Worm (Caenorhabditis elegans) whole organism, L4 larva: ENCODE data around the gene sumv-1.
A peak's percentile ranks its signal among the peaks of the same experiment; 100 is the strongest.

Experiments
- F37D6.2 ChIP-seq: sonication (generic microtip); optimal IDR thresholded peaks from 2 replicates; lab custom pipeline; 2016; ENCODE audit warnings: mild to moderate bottlenecking, missing genetic modification characterization, missing compliant biosample characterization
- Y75B8A.6 ChIP-seq: fragments of 200-800 bp; sonication (Bioruptor generic); IDR thresholded peaks from 2 replicates; pipeline ENCODE4 v1.3.6; 2022; ENCODE audit warnings: missing genetic modification reagents, missing genetic modification characterization, missing compliant biosample characterization
- ZK337.2 ChIP-seq: fragments of 200-800 bp; sonication (Bioruptor generic); IDR thresholded peaks from 2 replicates; pipeline ENCODE4 v1.3.6; 2022; ENCODE audit warnings: missing genetic modification reagents, missing genetic modification characterization, missing compliant biosample characterization
- aha-1 ChIP-seq: fragments of 150-350 bp; peaks from one replicate; lab custom pipeline; 2014; ENCODE audit warnings: missing biosample characterization, missing genetic modification characterization
- ceh-44 ChIP-seq: fragments of 200-800 bp; sonication (Bioruptor generic); IDR thresholded peaks from 2 replicates; pipeline ENCODE4 v1.3.6; 2022; ENCODE audit warnings: missing genetic modification reagents, missing genetic modification characterization, missing compliant biosample characterization
- ces-1 ChIP-seq: fragments of 150-350 bp; sonication (generic microtip); optimal IDR thresholded peaks from 4 replicates; lab custom pipeline; 2014; ENCODE audit warnings: missing biosample characterization, missing genetic modification reagents, missing genetic modification characterization
- daf-16 ChIP-seq, 3 experiments: sonication (generic microtip); optimal IDR thresholded peaks; 2 replicates each; lab custom pipeline; 2016 to 2017; ENCODE audit warnings: missing genetic modification characterization in 3 of 3, missing genetic modification reagents in 3 of 3, mild to moderate bottlenecking in 2 of 3, missing compliant biosample characterization in 2 of 3, missing biosample characterization in 1 of 3, moderate library complexity in 1 of 3
- daf-19 ChIP-seq: fragments of 200-800 bp; sonication (Bioruptor generic); conservative IDR thresholded peaks from 2 replicates; pipeline ENCODE4 v1.3.6; 2022; ENCODE audit warnings: missing genetic modification characterization, missing compliant biosample characterization
- daf-8 ChIP-seq: fragments of 200-800 bp; sonication (Bioruptor generic); IDR thresholded peaks from 2 replicates; pipeline ENCODE4 v1.3.6; 2022; ENCODE audit warnings: missing genetic modification characterization, missing compliant biosample characterization
- dmd-6 ChIP-seq: fragments of 200-800 bp; sonication (Bioruptor generic); IDR thresholded peaks from 2 replicates; pipeline ENCODE4 v1.3.6; 2022; ENCODE audit warnings: missing genetic modification reagents, missing genetic modification characterization, missing compliant biosample characterization
- dmd-8 ChIP-seq: fragments of 200-800 bp; sonication (Bioruptor generic); IDR thresholded peaks from 2 replicates; pipeline ENCODE4 v1.3.6; 2022; ENCODE audit warnings: missing genetic modification characterization, missing compliant biosample characterization
- dmd-9 ChIP-seq: fragments of 200-800 bp; sonication (Bioruptor generic); IDR thresholded peaks from 2 replicates; pipeline ENCODE4 v1.3.6; 2022; ENCODE audit warnings: missing genetic modification reagents, missing genetic modification characterization, missing compliant biosample characterization
- dpl-1 ChIP-seq: fragments of 150-350 bp; optimal IDR thresholded peaks from 2 replicates; lab custom pipeline; 2014; ENCODE audit warnings: missing biosample characterization, missing genetic modification reagents, missing genetic modification characterization
- gei-8 ChIP-seq: fragments of 200-800 bp; sonication (Bioruptor generic); optimal IDR thresholded peaks from 2 replicates; lab custom pipeline; 2018; ENCODE audit warnings: mild to moderate bottlenecking, missing genetic modification characterization, missing compliant biosample characterization
- hmg-1.1 ChIP-seq: fragments of 200-800 bp; sonication (Bioruptor generic); IDR thresholded peaks from 2 replicates; pipeline ENCODE4 v1.3.6; 2022; ENCODE audit warnings: missing genetic modification reagents, missing genetic modification characterization, missing compliant biosample characterization
- jun-1 ChIP-seq: fragments of 150-350 bp; optimal IDR thresholded peaks from 2 replicates; lab custom pipeline; 2014; ENCODE audit warnings: missing biosample characterization, missing genetic modification reagents, missing genetic modification characterization
- lin-1 ChIP-seq: fragments of 200-800 bp; sonication (Bioruptor generic); IDR thresholded peaks from 2 replicates; pipeline ENCODE4 v1.3.6; 2022; ENCODE audit warnings: missing genetic modification reagents, missing genetic modification characterization, missing compliant biosample characterization
- lin-13 ChIP-seq: fragments of 150-350 bp; optimal IDR thresholded peaks from 2 replicates; lab custom pipeline; 2014; ENCODE audit warnings: missing biosample characterization, missing genetic modification reagents, missing genetic modification characterization
- lin-39 ChIP-seq: fragments of 150-350 bp; optimal IDR thresholded peaks from 2 replicates; lab custom pipeline; 2014; ENCODE audit warnings: missing biosample characterization, missing genetic modification reagents, missing genetic modification characterization
- madf-5 ChIP-seq, 2 experiments: fragments of 200-800 bp; sonication (Bioruptor generic); IDR thresholded peaks; 2 replicates each; pipeline ENCODE4 v1.3.6; 2022; ENCODE audit warnings: missing compliant biosample characterization in 2 of 2, missing genetic modification characterization in 2 of 2
- madf-9 ChIP-seq: fragments of 200-800 bp; sonication (Bioruptor generic); conservative IDR thresholded peaks from 2 replicates; pipeline ENCODE4 v1.3.6; 2022; ENCODE audit warnings: missing genetic modification reagents, missing genetic modification characterization, missing compliant biosample characterization
- mdt-29 ChIP-seq: fragments of 200-800 bp; sonication (Bioruptor generic); IDR thresholded peaks from 2 replicates; pipeline ENCODE4 v1.3.6; 2022; ENCODE audit warnings: missing genetic modification reagents, missing genetic modification characterization, missing compliant biosample characterization
- mep-1 ChIP-seq: fragments of 150-350 bp; sonication (generic microtip); optimal IDR thresholded peaks from 3 replicates; lab custom pipeline; 2014; ENCODE audit warnings: missing biosample characterization, missing genetic modification characterization
- mes-2 ChIP-seq: sonication (generic microtip); optimal IDR thresholded peaks from 2 replicates; lab custom pipeline; 2016; ENCODE audit warnings: missing genotype, mild to moderate bottlenecking, missing genetic modification characterization, missing compliant biosample characterization; ENCODE audit not compliant: poor library complexity, severe bottlenecking
- mxl-2 ChIP-seq: fragments of 200-800 bp; sonication (Bioruptor generic); conservative IDR thresholded peaks from 2 replicates; pipeline ENCODE4 v1.3.6; 2022; ENCODE audit warnings: missing genetic modification reagents, missing genetic modification characterization, missing compliant biosample characterization
- mxl-3 ChIP-seq: fragments of 200-800 bp; sonication (Bioruptor generic); optimal IDR thresholded peaks from 2 replicates; lab custom pipeline; 2018; ENCODE audit warnings: mild to moderate bottlenecking, missing genetic modification characterization, missing compliant biosample characterization
- nhr-11 ChIP-seq: fragments of 150-350 bp; optimal IDR thresholded peaks from 2 replicates; lab custom pipeline; 2014; ENCODE audit warnings: missing biosample characterization, missing genetic modification characterization
- nhr-28 ChIP-seq: fragments of 150-350 bp; optimal IDR thresholded peaks from 2 replicates; lab custom pipeline; 2014; ENCODE audit warnings: missing biosample characterization, missing genetic modification characterization
- nhr-42 ChIP-seq: fragments of 200-800 bp; sonication (Bioruptor generic); IDR thresholded peaks from 2 replicates; pipeline ENCODE4 v1.3.6; 2022; ENCODE audit warnings: missing genetic modification characterization, missing compliant biosample characterization
- nhr-48 ChIP-seq: sonication (generic microtip); optimal IDR thresholded peaks from 2 replicates; lab custom pipeline; 2016; ENCODE audit warnings: mild to moderate bottlenecking, missing genetic modification characterization, missing compliant biosample characterization
- nhr-6 ChIP-seq: fragments of 150-350 bp; optimal IDR thresholded peaks from 2 replicates; lab custom pipeline; 2014; ENCODE audit warnings: missing biosample characterization, missing genetic modification characterization
- pha-4 ChIP-seq, 2 experiments: fragments of 150-350 bp in 1 of 2; fragments of 200-800 bp in 1 of 2; sonication (Bioruptor generic) in 1 of 2; IDR thresholded peaks in 1 of 2; optimal IDR thresholded peaks in 1 of 2; 2 replicates each; pipeline versions ENCODE4 v1.3.6 to Lab custom; 2014 to 2022; ENCODE audit warnings: missing genetic modification characterization in 2 of 2, missing genetic modification reagents in 2 of 2, missing biosample characterization in 1 of 2, missing compliant biosample characterization in 1 of 2
- pqm-1 ChIP-seq: sonication (generic microtip); optimal IDR thresholded peaks from 2 replicates; lab custom pipeline; 2017; ENCODE audit warnings: missing biosample characterization, missing genetic modification characterization
- rbr-2 ChIP-seq: sonication (generic microtip); optimal IDR thresholded peaks from 2 replicates; lab custom pipeline; 2016; ENCODE audit warnings: missing genotype, missing genetic modification characterization, missing compliant biosample characterization
- saeg-2 ChIP-seq: fragments of 200-800 bp; sonication (Bioruptor generic); IDR thresholded peaks from 2 replicates; pipeline ENCODE4 v1.3.6; 2022; ENCODE audit warnings: missing genetic modification reagents, missing genetic modification characterization, missing compliant biosample characterization
- set-16 ChIP-seq: fragments of 200-800 bp; sonication (Bioruptor generic); IDR thresholded peaks from 2 replicates; pipeline ENCODE4 v1.3.6; 2022; ENCODE audit warnings: missing genetic modification reagents, missing genetic modification characterization, missing compliant biosample characterization
- skn-1 ChIP-seq: fragments of 150-350 bp; optimal IDR thresholded peaks from 2 replicates; lab custom pipeline; 2014; ENCODE audit warnings: missing biosample characterization, missing genetic modification characterization
- spr-3 ChIP-seq: fragments of 200-800 bp; sonication (Bioruptor generic); optimal IDR thresholded peaks from 2 replicates; lab custom pipeline; 2018; ENCODE audit warnings: mild to moderate bottlenecking, missing genetic modification characterization, missing compliant biosample characterization
- tra-1 ChIP-seq: fragments of 200-800 bp; sonication (Bioruptor generic); IDR thresholded peaks from 2 replicates; pipeline ENCODE4 v1.3.6; 2022; ENCODE audit warnings: missing genetic modification reagents, missing genetic modification characterization, missing compliant biosample characterization
- zfp-3 ChIP-seq: fragments of 200-800 bp; sonication (Bioruptor generic); conservative IDR thresholded peaks from 2 replicates; pipeline ENCODE4 v1.3.6; 2022; ENCODE audit warnings: missing genetic modification reagents, missing genetic modification characterization, missing compliant biosample characterization
- zip-2 ChIP-seq: fragments of 150-350 bp; optimal IDR thresholded peaks from 2 replicates; lab custom pipeline; 2014; ENCODE audit warnings: missing biosample characterization, missing genetic modification characterization

The sumv-1 gene

ce11 chrIII:5222777-5223176, 31.2 kb downstream of the sumv-1 start:
- TF ChIP-seq pha-4 (GFP tag; IDR thresholded peaks at IDR 0.05; lab: Robert Waterston, UW), result no peak
- TF ChIP-seq pha-4 (tag; optimal IDR thresholded peaks at IDR 0.05; lab: Kevin White, UChicago), result peak; percentile 72
- TF ChIP-seq saeg-2 (GFP tag; lab: Robert Waterston, UW), result no peak
- TF ChIP-seq nhr-28 (tag; lab: Kevin White, UChicago), result peak; percentile 35
- no peak for TF ChIP-seq daf-16 (GFP tag; optimal IDR thresholded peaks at IDR 0.05; lab: Kevin White, UChicago)
- peak; percentile 94 for TF ChIP-seq daf-16 (tag; optimal IDR thresholded peaks at IDR 0.05; lab: Kevin White, UChicago)
- no peak for TF ChIP-seq Y75B8A.6 (GFP tag; lab: Robert Waterston, UW)

DNA sequence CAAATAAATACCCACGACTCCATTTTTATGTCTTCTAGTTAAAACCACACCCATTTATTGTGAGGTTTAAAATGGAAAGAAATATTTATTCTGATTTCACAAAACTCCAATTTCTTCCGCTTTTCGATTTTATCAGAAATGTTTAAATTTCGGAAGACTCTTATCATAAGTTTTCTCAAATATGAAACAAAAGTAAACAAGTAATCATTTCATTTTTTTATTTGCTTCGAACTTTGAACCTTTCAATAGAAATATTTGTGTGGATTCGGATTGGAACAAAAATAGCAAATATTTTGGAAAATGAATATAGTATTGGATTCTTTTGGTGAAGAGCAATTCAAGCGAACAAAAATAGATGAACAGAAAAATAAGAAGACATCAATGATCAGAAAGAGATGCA, 32.2 kb downstream of the sumv-1 start:
- TF ChIP-seq daf-16 (GFP tag; optimal IDR thresholded peaks at IDR 0.05; lab: Kevin White, UChicago) (no peak), daf-16 (tag; optimal IDR thresholded peaks at IDR 0.05; lab: Kevin White, UChicago) (peak; percentile 83), dmd-9 (GFP tag; lab: Robert Waterston, UW) (no peak), dmd-8 (no peak)

DNA sequence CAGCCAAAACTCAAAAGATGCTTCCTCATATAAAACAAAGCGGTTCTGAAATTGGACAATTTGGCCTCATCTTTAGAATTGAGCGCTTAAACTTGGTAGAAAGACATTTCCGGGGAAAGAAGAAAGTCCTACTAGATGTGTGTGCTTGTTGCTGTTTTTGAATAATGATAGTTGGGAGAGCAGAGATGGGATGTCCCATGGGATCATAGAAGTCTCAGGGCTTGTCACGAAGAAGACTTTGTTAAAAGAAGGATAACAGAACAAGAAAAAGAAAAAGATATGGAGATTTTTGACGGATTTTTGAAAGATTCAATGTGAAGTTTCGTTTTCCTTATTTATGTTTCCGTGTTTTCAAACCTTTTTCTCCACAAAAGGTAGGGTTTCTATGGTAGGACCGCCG, 35.3 kb downstream of the sumv-1 start, which contains the start of gene ZC155.2:
ZC155.2 (plus strand) TSS at position 301 of the 400 bp plus-strand sequence.
- TF ChIP-seq spr-3 (GFP tag; lab: Kevin White, UChicago) (no peak), nhr-42 (GFP tag; lab: Robert Waterston, UW) (no peak), zip-2 (tag; lab: Kevin White, UChicago) (no peak), ces-1 (GFP tag; lab: Kevin White, UChicago) (no peak), mxl-2 (GFP tag; lab: Robert Waterston, UW) (no peak), mxl-3 (GFP tag; lab: Kevin White, UChicago) (no peak), dmd-6 (GFP tag; lab: Robert Waterston, UW) (no peak), ceh-44 (GFP tag; lab: Robert Waterston, UW) (no peak), aha-1 (tag; lab: Kevin White, UChicago) (no peak), mep-1 (tag; lab: Kevin White, UChicago) (no peak), tra-1 (GFP tag; lab: Robert Waterston, UW) (no peak), mes-2 (tag; lab: Kevin White, UChicago) (no peak), daf-8 (GFP tag; lab: Robert Waterston, UW) (no peak), lin-39 (tag; lab: Kevin White, UChicago) (no peak), set-16 (GFP tag; lab: Robert Waterston, UW) (no peak), dpl-1 (no peak), jun-1 (no peak), lin-13 (GFP tag; lab: Kevin White, UChicago) (no peak), F37D6.2 (tag; lab: Kevin White, UChicago) (no peak)

- TF ChIP-seq dpl-1 (no peak), nhr-11 (tag; lab: Kevin White, UChicago) (no peak), madf-5 (GFP tag; IDR thresholded peaks at IDR 0.05; lab: Robert Waterston, UW) (no peak), zfp-3 (GFP tag; lab: Robert Waterston, UW) (no peak), rbr-2 (tag; lab: Kevin White, UChicago) (no peak), gei-8 (no peak), pqm-1 (no peak), ZK337.2 (GFP tag; lab: Robert Waterston, UW) (no peak), skn-1 (tag; lab: Kevin White, UChicago) (no peak), lin-1 (GFP tag; lab: Robert Waterston, UW) (no peak), nhr-6 (tag; lab: Kevin White, UChicago) (no peak), nhr-48 (no peak), mdt-29 (GFP tag; lab: Robert Waterston, UW) (no peak), hmg-1.1 (GFP tag; lab: Robert Waterston, UW) (no peak), daf-19 (no peak), madf-9 (GFP tag; lab: Robert Waterston, UW) (no peak)
Observed at ce11 chrIII:5217511-5217910, 36.5 kb downstream of the sumv-1 start, which contains the start of gene cutl-19. Gene cutl-19, minus strand, starts transcription at chrIII:5217611.
